Fruit fly (Drosophila melanogaster): ENCODE data around the gene CG12725.

DNA sequence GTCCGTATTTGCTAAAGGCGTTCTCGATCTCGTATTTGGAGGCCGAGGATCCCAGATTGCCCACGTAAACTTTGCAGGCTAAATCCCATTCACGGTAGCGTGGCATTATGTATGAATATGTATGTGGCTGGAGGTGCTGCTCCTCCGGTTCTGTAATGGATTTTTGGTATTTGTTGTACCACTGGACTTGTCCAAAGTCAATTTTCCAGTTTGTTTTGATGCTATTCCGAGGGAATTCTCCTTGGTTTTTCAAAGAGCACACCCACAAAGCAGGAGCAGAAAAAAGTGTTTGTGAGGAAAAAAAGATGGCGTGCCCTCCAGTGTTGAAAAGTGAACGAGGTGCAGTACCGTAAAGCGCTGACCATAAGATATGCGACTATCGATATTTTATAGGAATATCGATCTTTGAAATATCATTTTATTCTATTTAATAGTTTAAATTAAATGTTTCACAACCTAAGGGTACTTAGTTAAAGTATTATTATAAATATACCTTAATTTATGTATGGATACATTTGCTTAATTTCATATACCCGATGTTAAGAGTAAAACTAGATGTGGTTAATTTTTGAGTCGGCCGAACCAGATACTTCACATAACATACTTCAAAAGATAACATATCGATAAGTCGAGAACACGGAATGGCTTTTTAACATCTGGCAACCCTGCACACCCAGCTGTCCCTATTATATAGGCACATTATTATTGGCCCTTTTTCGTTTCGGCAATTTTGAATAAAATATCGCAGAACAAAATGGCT, 17.9 kb downstream of the CG12725 start, which contains the start of the genes Rbp1-like and Tim9a:
- TF ChIP-seq brk (GFP tag; optimal IDR thresholded peaks at IDR 0.05) = peak; percentile 60
- no peak for TF ChIP-seq Vsx2 (GFP tag; optimal IDR thresholded peaks at IDR 0.05; ENCODE audit: partially characterized antibody)
- TF ChIP-seq usp (GFP tag; optimal IDR thresholded peaks at IDR 0.05) = no peak
- TF ChIP-seq lola (GFP tag; optimal IDR thresholded peaks at IDR 0.05) = no peak
- TF ChIP-seq CrebA (GFP tag; optimal IDR thresholded peaks at IDR 0.05; ENCODE audit: borderline replicate concordance) = no peak
- TF ChIP-seq sage (GFP tag; optimal IDR thresholded peaks at IDR 0.05) = peak; percentile 57
- peak; percentile 69 for TF ChIP-seq Jra (GFP tag; optimal IDR thresholded peaks at IDR 0.05)
- TF ChIP-seq Abd-B (GFP tag; optimal IDR thresholded peaks at IDR 0.05) = no peak
- TF ChIP-seq ey (GFP tag; optimal IDR thresholded peaks at IDR 0.05) = peak; percentile 15
- TF ChIP-seq CG32264 (GFP tag; optimal IDR thresholded peaks at IDR 0.05) = no peak

Measured in whole organism, wandering third instar larva.